Worm (Caenorhabditis elegans) whole organism, L2 larva: ENCODE data around the gene srj-42.

Source experiments
- C34F6.9 ChIP-seq: fragments of 150-350 bp; optimal IDR thresholded peaks from 2 replicates; lab custom pipeline; 2014; ENCODE audit warnings: missing biosample characterization, missing genetic modification characterization
- Y55F3AM.14 ChIP-seq: fragments of 200-800 bp; sonication (Bioruptor generic); optimal IDR thresholded peaks from 2 replicates; lab custom pipeline; 2018; ENCODE audit warnings: mild to moderate bottlenecking, missing genetic modification characterization, missing compliant biosample characterization
- ama-1 ChIP-seq: fragments of 150-350 bp; optimal IDR thresholded peaks from 2 replicates; lab custom pipeline; 2018; ENCODE audit warnings: inconsistent platforms
- blmp-1 ChIP-seq: sonication (generic microtip); optimal IDR thresholded peaks from 2 replicates; lab custom pipeline; 2017; ENCODE audit warnings: missing genetic modification characterization, mild to moderate bottlenecking, missing compliant biosample characterization, antibody characterized with exemption, moderate library complexity; ENCODE audit not compliant: insufficient read depth
- ceh-16 ChIP-seq: fragments of 150-350 bp; optimal IDR thresholded peaks from 2 replicates; lab custom pipeline; 2014; ENCODE audit warnings: missing biosample characterization, missing genetic modification characterization
- egl-27 ChIP-seq: sonication (generic microtip); optimal IDR thresholded peaks from 3 replicates; lab custom pipeline; 2017; ENCODE audit warnings: missing biosample characterization, missing genetic modification reagents, missing genetic modification characterization
- fos-1 ChIP-seq: fragments of 150-350 bp; optimal IDR thresholded peaks from 2 replicates; lab custom pipeline; 2014; ENCODE audit warnings: missing biosample characterization, missing genetic modification characterization
- lin-11 ChIP-seq: fragments of 150-350 bp; sonication (generic microtip); optimal IDR thresholded peaks from 2 replicates; lab custom pipeline; 2014; ENCODE audit warnings: missing biosample characterization, missing genetic modification characterization, inconsistent platforms, mixed read lengths
- lin-13 ChIP-seq: fragments of 150-350 bp; optimal IDR thresholded peaks from 2 replicates; lab custom pipeline; 2014; ENCODE audit warnings: missing biosample characterization, missing genetic modification reagents, missing genetic modification characterization
- lin-39 ChIP-seq: fragments of 150-350 bp; optimal IDR thresholded peaks from 2 replicates; lab custom pipeline; 2014; ENCODE audit warnings: missing biosample characterization, missing genetic modification reagents, missing genetic modification characterization
- mab-5 ChIP-seq: fragments of 150-350 bp; optimal IDR thresholded peaks from 2 replicates; lab custom pipeline; 2014; ENCODE audit warnings: missing biosample characterization, missing genetic modification characterization
- mbf-1 ChIP-seq: sonication (generic microtip); optimal IDR thresholded peaks from 2 replicates; lab custom pipeline; 2017; ENCODE audit warnings: missing biosample characterization, missing genetic modification characterization
- sem-4 ChIP-seq: fragments of 150-350 bp; optimal IDR thresholded peaks from 2 replicates; lab custom pipeline; 2014; ENCODE audit warnings: missing biosample characterization, missing genetic modification reagents, missing genetic modification characterization
- skn-1 ChIP-seq: sonication (generic microtip); optimal IDR thresholded peaks from 2 replicates; lab custom pipeline; 2017; ENCODE audit warnings: missing biosample characterization, missing genetic modification characterization
- sma-3 ChIP-seq: sonication (generic microtip); optimal IDR thresholded peaks from 2 replicates; lab custom pipeline; 2016; ENCODE audit warnings: missing genetic modification reagents, missing genetic modification characterization, missing compliant biosample characterization
- ztf-4 ChIP-seq: fragments of 150-350 bp; optimal IDR thresholded peaks from 2 replicates; lab custom pipeline; 2014; ENCODE audit warnings: missing biosample characterization, missing genetic modification characterization

The srj-42 gene

DNA sequence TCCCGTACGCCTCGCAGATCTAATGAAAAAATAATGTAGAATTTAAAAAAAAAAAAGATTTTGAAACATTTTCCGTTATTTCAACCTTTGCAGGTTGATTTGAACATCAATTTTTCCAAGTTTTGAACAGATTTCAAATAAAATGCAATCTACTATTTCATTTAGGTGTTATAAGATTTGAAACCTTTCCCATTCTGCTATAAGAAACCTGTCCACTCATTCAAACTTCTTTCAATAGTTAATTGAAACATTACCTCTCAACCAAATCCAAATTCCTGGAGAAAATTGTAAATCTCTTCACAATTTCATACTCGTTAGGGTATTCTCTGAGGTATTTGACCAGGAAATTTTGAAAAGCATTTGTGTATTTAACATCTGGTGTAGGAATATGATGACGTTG, 37.4 kb downstream of the srj-42 start:
- TF ChIP-seq blmp-1 (tag; lab: Kevin White, UChicago) (no peak), C34F6.9 (tag; lab: Kevin White, UChicago) (no peak)

DNA sequence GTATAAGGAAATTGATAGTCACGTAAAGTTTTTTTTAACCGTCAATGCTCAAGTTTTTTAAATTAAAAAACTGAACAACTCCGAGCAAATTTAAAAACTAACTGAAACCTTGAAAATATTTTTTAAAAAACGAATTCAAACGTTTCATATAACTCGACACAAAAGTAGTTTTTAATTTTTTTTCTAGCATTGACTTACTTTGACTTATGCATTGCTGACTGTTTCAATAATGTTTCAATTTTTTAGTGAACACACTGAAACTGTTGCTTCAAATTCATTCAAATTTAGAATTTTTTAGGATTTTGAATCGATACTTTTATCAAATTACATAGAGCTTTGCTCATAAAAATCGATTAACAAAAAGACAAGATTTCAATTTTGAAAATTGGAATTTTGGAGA, 41.6 kb downstream of the srj-42 start:
- no peak for TF ChIP-seq lin-11
- no peak for TF ChIP-seq ama-1 (lab: Kevin White, UChicago)
- no peak for TF ChIP-seq egl-27 (tag; lab: Kevin White, UChicago)
- TF ChIP-seq mab-5 (tag; lab: Kevin White, UChicago), result no peak
- no peak for TF ChIP-seq lin-13 (GFP tag; lab: Kevin White, UChicago)
- no peak for TF ChIP-seq lin-39 (tag; lab: Kevin White, UChicago)
- TF ChIP-seq sem-4, result no peak
- TF ChIP-seq, all 48 proteins: peak for 0

DNA sequence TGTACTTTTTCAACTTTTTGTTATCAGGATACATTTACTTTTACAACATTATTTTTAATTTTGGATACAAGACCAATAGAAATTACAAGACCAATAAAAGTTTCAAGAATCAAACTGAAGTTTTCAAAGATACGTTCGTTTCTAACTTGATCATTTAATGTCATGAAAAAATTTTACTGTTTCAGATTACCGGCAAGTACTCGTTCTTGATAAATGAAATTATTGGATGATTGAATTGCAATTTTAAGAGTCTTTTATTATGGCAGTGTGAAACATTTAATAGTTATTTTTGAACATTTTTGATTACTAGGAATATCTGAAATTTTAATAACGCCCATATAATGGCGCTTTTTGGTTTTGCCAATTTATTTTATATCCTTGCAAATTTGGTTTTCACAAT, 45.4 kb downstream of the srj-42 start:
- no peak for TF ChIP-seq mbf-1 (tag; lab: Kevin White, UChicago)
- no peak for TF ChIP-seq Y55F3AM.14 (GFP tag; lab: Kevin White, UChicago)
- no peak for TF ChIP-seq C34F6.9 (tag; lab: Kevin White, UChicago)
- TF ChIP-seq ama-1 (lab: Kevin White, UChicago), result no peak
- no peak for TF ChIP-seq ceh-16 (tag; lab: Kevin White, UChicago)
- no peak for TF ChIP-seq sem-4
- TF ChIP-seq lin-11, result no peak
- no peak for TF ChIP-seq sma-3 (GFP tag; lab: Kevin White, UChicago)
- TF ChIP-seq ztf-4 (tag; lab: Kevin White, UChicago), result no peak
- TF ChIP-seq fos-1 (tag; lab: Kevin White, UChicago), result no peak
- TF ChIP-seq skn-1 (tag; lab: Kevin White, UChicago), result no peak

DNA sequence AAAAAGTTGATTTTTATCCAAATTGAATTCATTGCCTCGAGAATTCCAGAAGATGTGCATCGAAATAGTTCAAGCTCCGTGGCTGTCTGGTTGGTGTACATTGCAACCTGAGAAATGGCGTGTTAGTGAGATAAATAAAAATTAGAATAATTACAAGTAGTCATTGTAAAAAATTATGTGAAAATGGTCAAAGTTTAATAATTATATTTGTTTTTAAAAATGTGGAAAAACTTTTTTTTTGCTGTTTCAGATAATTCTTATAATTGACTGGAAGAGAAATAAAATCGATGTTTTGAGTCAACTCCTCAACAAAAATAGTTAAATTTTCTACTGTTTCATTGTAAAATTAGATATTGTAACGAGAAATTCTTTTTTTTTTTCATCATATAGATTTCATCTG, 49.1 kb downstream of the srj-42 start, which contains the start of gene sra-30:
Gene sra-30 (minus strand): TSS at position 101 of the 400 bp plus-strand sequence.
- TF ChIP-seq ceh-16 (tag; lab: Kevin White, UChicago), result no peak
